Fruit fly (Drosophila melanogaster) whole organism, adult: Measurements from ENCODE around the gene Ir85a.

Experiments
- CG11617 ChIP-seq: fragments of 200-800 bp; sonication (Bioruptor generic); optimal IDR thresholded peaks from 2 replicates; lab custom pipeline; 2017; ENCODE audit warnings: mild to moderate bottlenecking, missing biosample characterization, missing genetic modification reagents, missing genetic modification characterization
- CG12768 ChIP-seq: fragments of 200-800 bp; sonication (Bioruptor generic); optimal IDR thresholded peaks from 2 replicates; lab custom pipeline; 2017; ENCODE audit warnings: missing biosample characterization, missing genetic modification characterization, mild to moderate bottlenecking, moderate library complexity, missing genetic modification reagents
- CG14711 ChIP-seq: fragments of 200-800 bp; sonication (Bioruptor generic); optimal IDR thresholded peaks from 2 replicates; lab custom pipeline; 2018; ENCODE audit warnings: missing biosample characterization, mild to moderate bottlenecking, missing genetic modification characterization, moderate library complexity
- CG1620 ChIP-seq: fragments of 200-800 bp; sonication (Bioruptor generic); optimal IDR thresholded peaks from 2 replicates; lab custom pipeline; 2016; ENCODE audit warnings: missing biosample characterization, missing genetic modification characterization
- CG33017 ChIP-seq: fragments of 200-800 bp; sonication (Bioruptor generic); optimal IDR thresholded peaks from 2 replicates; lab custom pipeline; 2018; ENCODE audit warnings: missing biosample characterization, mild to moderate bottlenecking, missing genetic modification characterization, moderate library complexity
- CG5204 ChIP-seq: fragments of 200-800 bp; sonication (Bioruptor generic); optimal IDR thresholded peaks from 2 replicates; lab custom pipeline; 2016; ENCODE audit warnings: missing biosample characterization, missing genetic modification characterization
- CG7045 ChIP-seq: fragments of 200-800 bp; sonication (Bioruptor generic); optimal IDR thresholded peaks from 2 replicates; lab custom pipeline; 2017; ENCODE audit warnings: missing biosample characterization, mild to moderate bottlenecking, missing genetic modification characterization
- CG7101 ChIP-seq: fragments of 200-800 bp; sonication (Bioruptor generic); optimal IDR thresholded peaks from 2 replicates; lab custom pipeline; 2018; ENCODE audit warnings: missing biosample characterization, mild to moderate bottlenecking, missing genetic modification characterization, moderate library complexity
- Clk ChIP-seq: fragments of 200-800 bp; sonication (Bioruptor generic); optimal IDR thresholded peaks from 2 replicates; lab custom pipeline; 2017; ENCODE audit warnings: missing biosample characterization, missing genetic modification characterization
- Crg-1 ChIP-seq: fragments of 200-800 bp; sonication (Bioruptor generic); optimal IDR thresholded peaks from 2 replicates; lab custom pipeline; 2016; ENCODE audit warnings: missing biosample characterization, missing genetic modification characterization
- Hr96 ChIP-seq: fragments of 200-800 bp; sonication (Bioruptor generic); optimal IDR thresholded peaks from 2 replicates; lab custom pipeline; 2016; ENCODE audit warnings: missing biosample characterization, missing genetic modification characterization
- Mnt ChIP-seq: fragments of 200-800 bp; sonication (Bioruptor generic); optimal IDR thresholded peaks from 2 replicates; lab custom pipeline; 2016; ENCODE audit warnings: missing biosample characterization, mild to moderate bottlenecking, missing genetic modification characterization
- bab1 ChIP-seq: fragments of 200-800 bp; sonication (Bioruptor generic); optimal IDR thresholded peaks from 3 replicates; lab custom pipeline; 2019; ENCODE audit warnings: missing biosample characterization, mild to moderate bottlenecking, missing genetic modification characterization, moderate library complexity
- cic ChIP-seq: fragments of 200-800 bp; sonication (Bioruptor generic); optimal IDR thresholded peaks from 2 replicates; lab custom pipeline; 2017; ENCODE audit warnings: missing biosample characterization, mild to moderate bottlenecking, missing genetic modification characterization, moderate library complexity
- cnc ChIP-seq, 2 experiments: fragments of >200 bp; optimal IDR thresholded peaks; 2 replicates each; lab custom pipeline; 2017
- kay ChIP-seq: fragments of 200-800 bp; sonication (Bioruptor generic); peaks from one replicate; lab custom pipeline; 2016; ENCODE audit warnings: missing biosample characterization, missing genetic modification characterization, borderline replicate concordance
- ovo ChIP-seq: fragments of 200-800 bp; sonication (Bioruptor generic); optimal IDR thresholded peaks from 2 replicates; lab custom pipeline; 2016; ENCODE audit warnings: missing biosample characterization, missing genetic modification characterization
- pad ChIP-seq: fragments of 200-800 bp; sonication (Bioruptor generic); optimal IDR thresholded peaks from 3 replicates; lab custom pipeline; 2017; ENCODE audit warnings: missing biosample characterization, missing genetic modification characterization, mild to moderate bottlenecking, moderate library complexity, missing genetic modification reagents
- tj ChIP-seq: fragments of 200-800 bp; sonication (Bioruptor generic); optimal IDR thresholded peaks from 3 replicates; lab custom pipeline; 2017; ENCODE audit warnings: missing biosample characterization, mild to moderate bottlenecking, missing genetic modification characterization, moderate library complexity
- toe ChIP-seq: fragments of 200-800 bp; sonication (Bioruptor generic); optimal IDR thresholded peaks from 2 replicates; lab custom pipeline; 2016; ENCODE audit warnings: missing biosample characterization, missing genetic modification characterization

Ir85a gene

dm6 chr3R:8767998-8768397, 26.5 kb upstream of the Ir85a start, which contains the start of the genes CG34135 and CG11768:
CG34135 (minus strand) TSS chr3R:8768191.
CG11768 (minus strand) TSS chr3R:8768200.
- no peak for TF ChIP-seq cnc (optimal IDR thresholded peaks at IDR 0.05; lab: Kevin White, UChicago)
- TF ChIP-seq Clk (GFP tag; lab: Kevin White, UChicago): no peak
- TF ChIP-seq toe (GFP tag; lab: Kevin White, UChicago): no peak

dm6 chr3R:8769094-8769493, 25.4 kb upstream of the Ir85a start, which contains the start of gene CG8236:
CG8236 (plus strand) TSS chr3R:8769394.
- no peak for TF ChIP-seq CG14711 (tag; lab: Kevin White, UChicago)
- TF ChIP-seq CG12768 (GFP tag; lab: Kevin White, UChicago): no peak
- TF ChIP-seq tj (GFP tag; lab: Kevin White, UChicago): no peak
- TF ChIP-seq CG7045 (GFP tag; lab: Kevin White, UChicago): no peak
- no peak for TF ChIP-seq Hr96 (GFP tag; lab: Kevin White, UChicago)
- no peak for TF ChIP-seq CG33017
- no peak for TF ChIP-seq Crg-1 (GFP tag; lab: Kevin White, UChicago)
- TF ChIP-seq cic (GFP tag; lab: Kevin White, UChicago): no peak
- TF ChIP-seq CG1620 (GFP tag; lab: Kevin White, UChicago): no peak
- TF ChIP-seq bab1 (GFP tag; lab: Kevin White, UChicago): no peak
- TF ChIP-seq kay (GFP tag; lab: Kevin White, UChicago): no peak

dm6 chr3R:8772591-8772990, 21.9 kb upstream of the Ir85a start, which contains the start of gene CG13318:
CG13318 (minus strand) TSS chr3R:8772691.
- TF ChIP-seq CG1620 (GFP tag; lab: Kevin White, UChicago): no peak
- no peak for TF ChIP-seq CG33017
- TF ChIP-seq ovo: no peak
- no peak for TF ChIP-seq cnc (optimal IDR thresholded peaks at IDR 0.05; lab: Kevin White, UChicago)
- no peak for TF ChIP-seq Hr96 (GFP tag; lab: Kevin White, UChicago)
- TF ChIP-seq toe (GFP tag; lab: Kevin White, UChicago): no peak
- TF ChIP-seq CG5204 (GFP tag; lab: Kevin White, UChicago): no peak
- no peak for TF ChIP-seq Clk (GFP tag; lab: Kevin White, UChicago)
- TF ChIP-seq CG12768 (GFP tag; lab: Kevin White, UChicago): no peak

- TF ChIP-seq CG33017 (no peak), kay (GFP tag; lab: Kevin White, UChicago) (peak; percentile 86)
Measured at dm6 chr3R:8773135-8773534, 21.3 kb upstream of the Ir85a start, which contains the start of gene CG34301. CG34301 (plus strand) TSS chr3R:8773435.

- TF ChIP-seq Crg-1 (GFP tag; lab: Kevin White, UChicago) (no peak), CG1620 (GFP tag; lab: Kevin White, UChicago) (no peak)
Measured at dm6 chr3R:8779823-8780222, 14.7 kb upstream of the Ir85a start, which contains the start of gene CG33191. CG33191 (minus strand) TSS chr3R:8779923.

dm6 chr3R:8780689-8781088, 13.8 kb upstream of the Ir85a start, which contains the start of gene CG33189:
CG33189 (minus strand) TSS chr3R:8780789.
- no peak for TF ChIP-seq CG5204 (GFP tag; lab: Kevin White, UChicago)
- no peak for TF ChIP-seq toe (GFP tag; lab: Kevin White, UChicago)
- TF ChIP-seq cic (GFP tag; lab: Kevin White, UChicago): no peak

dm6 chr3R:8784788-8785187, 9.7 kb upstream of the Ir85a start:
- TF ChIP-seq Hr96 (GFP tag; lab: Kevin White, UChicago) (no peak), tj (GFP tag; lab: Kevin White, UChicago) (no peak), CG1620 (GFP tag; lab: Kevin White, UChicago) (no peak), CG7045 (GFP tag; lab: Kevin White, UChicago) (no peak), Mnt (GFP tag; lab: Kevin White, UChicago) (no peak), Clk (GFP tag; lab: Kevin White, UChicago) (no peak), CG12768 (GFP tag; lab: Kevin White, UChicago) (no peak), kay (GFP tag; lab: Kevin White, UChicago) (no peak), CG14711 (tag; lab: Kevin White, UChicago) (no peak), CG7101 (tag; lab: Kevin White, UChicago) (no peak), ovo (no peak)

- TF ChIP-seq bab1 (GFP tag; lab: Kevin White, UChicago) (no peak), CG14711 (tag; lab: Kevin White, UChicago) (no peak), tj (GFP tag; lab: Kevin White, UChicago) (no peak), CG7101 (tag; lab: Kevin White, UChicago) (no peak), kay (GFP tag; lab: Kevin White, UChicago) (no peak), CG5204 (GFP tag; lab: Kevin White, UChicago) (no peak), CG12768 (GFP tag; lab: Kevin White, UChicago) (no peak), Mnt (GFP tag; lab: Kevin White, UChicago) (no peak), Clk (GFP tag; lab: Kevin White, UChicago) (no peak), CG33017 (no peak), Crg-1 (GFP tag; lab: Kevin White, UChicago) (no peak), CG1620 (GFP tag; lab: Kevin White, UChicago) (no peak), CG11617 (GFP tag; lab: Kevin White, UChicago) (no peak), pad (GFP tag; lab: Kevin White, UChicago) (no peak)
Measured at dm6 chr3R:8785451-8785850, 9.0 kb upstream of the Ir85a start.
